Worm (Caenorhabditis elegans): ENCODE measurements around the gene C24H10.3.

Gene C24H10.3

DNA sequence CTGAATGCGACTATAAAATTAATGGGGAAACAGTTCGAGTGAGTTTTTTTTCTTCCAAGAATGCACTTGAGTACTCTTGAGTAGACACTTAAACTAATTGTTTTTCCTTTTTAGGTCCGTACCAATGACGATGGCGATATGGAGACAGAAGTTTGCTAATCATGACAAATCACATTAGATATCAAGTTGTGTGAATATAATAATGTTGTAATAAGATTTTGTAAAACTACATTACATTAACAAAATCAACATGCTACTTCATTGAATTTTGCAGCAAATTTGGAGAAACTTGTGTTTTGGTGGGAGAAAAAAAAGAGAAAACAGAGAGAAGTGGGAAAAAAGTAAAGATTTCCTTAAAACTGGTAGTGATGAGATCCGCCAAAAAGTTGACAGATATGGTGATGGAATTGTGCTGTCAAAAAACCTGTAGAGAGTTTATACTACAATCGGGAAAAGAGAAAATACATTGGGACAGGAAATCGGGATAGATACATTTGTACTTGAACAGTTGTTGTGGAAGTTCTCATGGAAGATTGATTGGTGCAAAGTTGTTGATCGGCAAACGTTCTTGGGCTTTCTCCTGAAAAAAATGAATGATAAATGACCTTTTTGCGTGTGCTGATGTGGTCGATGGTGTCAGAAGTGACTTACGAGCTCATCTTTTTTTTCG lies 32.8 kb upstream of the C24H10.3 start:
- TF ChIP-seq zfp-3 (GFP tag; conservative IDR thresholded peaks at IDR 0.05): no peak
- no peak for TF ChIP-seq nhr-25 (tag; optimal IDR thresholded peaks at IDR 0.05; ENCODE audit: borderline replicate concordance, insufficient read depth)
- no peak for TF ChIP-seq R02D3.7 (tag; optimal IDR thresholded peaks at IDR 0.05)
- TF ChIP-seq lim-7 (GFP tag; IDR thresholded peaks at IDR 0.05): no peak
- TF ChIP-seq daf-12 (tag; optimal IDR thresholded peaks at IDR 0.05): no peak
- no peak for TF ChIP-seq T26A8.4 (GFP tag; IDR thresholded peaks at IDR 0.05)
- TF ChIP-seq ctbp-1 (GFP tag; IDR thresholded peaks at IDR 0.05): no peak
- no peak for TF ChIP-seq pqm-1 (tag; optimal IDR thresholded peaks at IDR 0.05)
- TF ChIP-seq daf-16 (GFP tag; optimal IDR thresholded peaks at IDR 0.05): peak in 1 of 2 experiments; percentile 1
- no peak for TF ChIP-seq daf-16 (tag; optimal IDR thresholded peaks at IDR 0.05)
- TF ChIP-seq attf-4 (tag; optimal IDR thresholded peaks at IDR 0.05): no peak
- TF ChIP-seq ceh-20 (GFP tag; IDR thresholded peaks at IDR 0.05): peak; percentile 41; the same call in 1 of the 2 replicates
- peak in 1 of 2 experiments; percentile 97 for TF ChIP-seq unc-62 (GFP tag; optimal IDR thresholded peaks at IDR 0.05 in 1 of 2)
- TF ChIP-seq unc-62 (tag; optimal IDR thresholded peaks at IDR 0.05): no peak
- no peak for TF ChIP-seq madf-9 (GFP tag; conservative IDR thresholded peaks at IDR 0.05)
- TF ChIP-seq hlh-11 (tag; optimal IDR thresholded peaks at IDR 0.05): peak; percentile 2
- no peak for TF ChIP-seq tra-1 (GFP tag; IDR thresholded peaks at IDR 0.05)
- peak; percentile 78 for TF ChIP-seq ces-1 (GFP tag; optimal IDR thresholded peaks at IDR 0.05)
- no peak for TF ChIP-seq pha-4 (GFP tag; IDR thresholded peaks at IDR 0.05)
- no peak for TF ChIP-seq pha-4 (tag; optimal IDR thresholded peaks at IDR 0.05)
- no peak for TF ChIP-seq lir-3 (tag; optimal IDR thresholded peaks at IDR 0.05)
- no peak for TF ChIP-seq zip-2 (tag; optimal IDR thresholded peaks at IDR 0.05)

ce11 chrX:5028593-5028955 lies 32.3 kb upstream of the C24H10.3 start:
- TF ChIP-seq saeg-2 (GFP tag; IDR thresholded peaks at IDR 0.05) (no peak), nhr-10 (tag; optimal IDR thresholded peaks at IDR 0.05) (no peak), nhr-111 (GFP tag; optimal IDR thresholded peaks at IDR 0.05) (no peak), lin-13 (GFP tag; optimal IDR thresholded peaks at IDR 0.05) (no peak), ces-1 (GFP tag; optimal IDR thresholded peaks at IDR 0.05) (peak; percentile 66), ceh-82 (tag; optimal IDR thresholded peaks at IDR 0.05) (no peak), snpc-1.2 (GFP tag; IDR thresholded peaks at IDR 0.05) (no peak), ceh-20 (GFP tag; IDR thresholded peaks at IDR 0.05) (0 out of 2 replicates have a peak, but pooled peaks have one; percentile 3), mdl-1 (tag; optimal IDR thresholded peaks at IDR 0.05) (no peak), hlh-11 (tag; optimal IDR thresholded peaks at IDR 0.05) (no peak)

- TF ChIP-seq nhr-111 (GFP tag; optimal IDR thresholded peaks at IDR 0.05) (no peak), Y75B8A.6 (GFP tag; IDR thresholded peaks at IDR 0.05) (no peak), tag-97 (GFP tag; IDR thresholded peaks at IDR 0.05) (no peak), ces-1 (GFP tag; optimal IDR thresholded peaks at IDR 0.05) (peak; percentile 74), F44E2.7 (GFP tag; IDR thresholded peaks at IDR 0.05) (no peak), vab-7 (GFP tag; IDR thresholded peaks at IDR 0.05) (no peak), aly-2 (tag; optimal IDR thresholded peaks at IDR 0.05) (no peak), ctbp-1 (GFP tag; IDR thresholded peaks at IDR 0.05) (peak; percentile 47; the same call in 1 of the 2 replicates), aha-1 (tag) (peak; percentile 48), lin-15B (tag; optimal IDR thresholded peaks at IDR 0.05) (no peak), T20F7.1 (GFP tag; optimal IDR thresholded peaks at IDR 0.05) (no peak), lsy-2 (tag; optimal IDR thresholded peaks at IDR 0.05) (peak in 1 of 2 experiments; percentile 24), fkh-10 (GFP tag; optimal IDR thresholded peaks at IDR 0.05) (peak; percentile 79)
Observed at ce11 chrX:5031742-5032141, 29.1 kb upstream of the C24H10.3 start.
